Worm (Caenorhabditis elegans) whole organism, L2 larva: ENCODE results near the gene col-74.

Source experiments
- C34F6.9 ChIP-seq: fragments of 150-350 bp; optimal IDR thresholded peaks from 2 replicates; lab custom pipeline; 2014; ENCODE audit warnings: missing biosample characterization, missing genetic modification characterization
- F13H6.1 ChIP-seq: sonication (generic microtip); optimal IDR thresholded peaks from 2 replicates; lab custom pipeline; 2016; ENCODE audit warnings: missing genetic modification characterization, missing compliant biosample characterization
- R02D3.7 ChIP-seq: fragments of 150-350 bp; optimal IDR thresholded peaks from 2 replicates; lab custom pipeline; 2014; ENCODE audit warnings: missing biosample characterization, missing genetic modification characterization
- ZK546.5 ChIP-seq: sonication (generic microtip); optimal IDR thresholded peaks from 2 replicates; lab custom pipeline; 2017; ENCODE audit warnings: missing biosample characterization, missing genetic modification characterization
- aly-2 ChIP-seq: fragments of 150-350 bp; optimal IDR thresholded peaks from 2 replicates; lab custom pipeline; 2014; ENCODE audit warnings: missing biosample characterization, missing genetic modification characterization
- blmp-1 ChIP-seq: sonication (generic microtip); optimal IDR thresholded peaks from 2 replicates; lab custom pipeline; 2017; ENCODE audit warnings: missing genetic modification characterization, mild to moderate bottlenecking, missing compliant biosample characterization, antibody characterized with exemption, moderate library complexity; ENCODE audit not compliant: insufficient read depth
- ceh-16 ChIP-seq: fragments of 150-350 bp; optimal IDR thresholded peaks from 2 replicates; lab custom pipeline; 2014; ENCODE audit warnings: missing biosample characterization, missing genetic modification characterization
- crh-2 ChIP-seq: sonication (generic microtip); optimal IDR thresholded peaks from 2 replicates; lab custom pipeline; 2017; ENCODE audit warnings: missing biosample characterization, missing genetic modification characterization
- dmd-4 ChIP-seq: sonication (generic microtip); optimal IDR thresholded peaks from 2 replicates; lab custom pipeline; 2017; ENCODE audit warnings: missing biosample characterization, missing genetic modification characterization
- fos-1 ChIP-seq: fragments of 150-350 bp; optimal IDR thresholded peaks from 2 replicates; lab custom pipeline; 2014; ENCODE audit warnings: missing biosample characterization, missing genetic modification characterization
- gmeb-1 ChIP-seq: fragments of 150-350 bp; optimal IDR thresholded peaks from 2 replicates; lab custom pipeline; 2014; ENCODE audit warnings: missing biosample characterization, missing genetic modification characterization
- lin-13 ChIP-seq: fragments of 150-350 bp; optimal IDR thresholded peaks from 2 replicates; lab custom pipeline; 2014; ENCODE audit warnings: missing biosample characterization, missing genetic modification reagents, missing genetic modification characterization
- lin-39 ChIP-seq: fragments of 150-350 bp; optimal IDR thresholded peaks from 2 replicates; lab custom pipeline; 2014; ENCODE audit warnings: missing biosample characterization, missing genetic modification reagents, missing genetic modification characterization
- lsy-2 ChIP-seq, 2 experiments: fragments of 150-350 bp in 1 of 2; sonication (generic microtip) in 1 of 2; optimal IDR thresholded peaks; 2 replicates each; lab custom pipeline; 2014 to 2017; ENCODE audit warnings: missing biosample characterization in 2 of 2, missing genetic modification characterization in 2 of 2
- mab-5 ChIP-seq: fragments of 150-350 bp; optimal IDR thresholded peaks from 2 replicates; lab custom pipeline; 2014; ENCODE audit warnings: missing biosample characterization, missing genetic modification characterization
- nhr-10 ChIP-seq: sonication (generic microtip); optimal IDR thresholded peaks from 2 replicates; lab custom pipeline; 2017; ENCODE audit warnings: missing biosample characterization, missing genetic modification characterization
- nhr-11 ChIP-seq: fragments of 150-350 bp; optimal IDR thresholded peaks from 2 replicates; lab custom pipeline; 2014; ENCODE audit warnings: missing biosample characterization, missing genetic modification characterization
- nhr-12 ChIP-seq: fragments of 150-350 bp; optimal IDR thresholded peaks from 2 replicates; lab custom pipeline; 2014; ENCODE audit warnings: missing biosample characterization, missing genetic modification characterization
- nhr-129 ChIP-seq: fragments of 150-350 bp; optimal IDR thresholded peaks from 2 replicates; lab custom pipeline; 2014; ENCODE audit warnings: missing biosample characterization, missing genetic modification characterization
- nhr-21 ChIP-seq: fragments of 150-350 bp; optimal IDR thresholded peaks from 2 replicates; lab custom pipeline; 2014; ENCODE audit warnings: missing biosample characterization, missing genetic modification characterization
- nhr-23 ChIP-seq: fragments of 150-350 bp; optimal IDR thresholded peaks from 2 replicates; lab custom pipeline; 2014; ENCODE audit warnings: missing biosample characterization, missing genetic modification reagents, missing genetic modification characterization
- nhr-237 ChIP-seq: fragments of 150-350 bp; optimal IDR thresholded peaks from 2 replicates; lab custom pipeline; 2014; ENCODE audit warnings: missing biosample characterization, missing genetic modification characterization
- nhr-25 ChIP-seq: fragments of 150-350 bp; sonication (generic microtip); optimal IDR thresholded peaks from 3 replicates; lab custom pipeline; 2014; ENCODE audit warnings: missing biosample characterization, missing genetic modification characterization
- nhr-6 ChIP-seq: fragments of 150-350 bp; optimal IDR thresholded peaks from 2 replicates; lab custom pipeline; 2014; ENCODE audit warnings: missing biosample characterization, missing genetic modification characterization
- nhr-77 ChIP-seq: fragments of 150-350 bp; optimal IDR thresholded peaks from 2 replicates; lab custom pipeline; 2014; ENCODE audit warnings: missing biosample characterization, missing genetic modification characterization
- peb-1 ChIP-seq: fragments of 150-350 bp; optimal IDR thresholded peaks from 2 replicates; lab custom pipeline; 2014; ENCODE audit warnings: missing biosample characterization, missing genetic modification characterization
- sem-4 ChIP-seq: fragments of 150-350 bp; optimal IDR thresholded peaks from 2 replicates; lab custom pipeline; 2014; ENCODE audit warnings: missing biosample characterization, missing genetic modification reagents, missing genetic modification characterization
- sma-3 ChIP-seq: sonication (generic microtip); optimal IDR thresholded peaks from 2 replicates; lab custom pipeline; 2016; ENCODE audit warnings: missing genetic modification reagents, missing genetic modification characterization, missing compliant biosample characterization
- sma-9 ChIP-seq, 2 experiments: fragments of 150-350 bp in 1 of 2; sonication (generic microtip) in 1 of 2; optimal IDR thresholded peaks; 2 replicates each; lab custom pipeline; 2014 to 2016; ENCODE audit warnings: missing genetic modification characterization in 2 of 2, mild to moderate bottlenecking in 1 of 2, missing biosample characterization in 1 of 2, missing compliant biosample characterization in 1 of 2, missing genetic modification reagents in 1 of 2, moderate library complexity in 1 of 2
- snpc-4 ChIP-seq: fragments of 150-350 bp; optimal IDR thresholded peaks from 2 replicates; lab custom pipeline; 2014; ENCODE audit warnings: missing biosample characterization, missing genetic modification characterization
- unc-39 ChIP-seq: fragments of 150-350 bp; optimal IDR thresholded peaks from 2 replicates; lab custom pipeline; 2014; ENCODE audit warnings: missing biosample characterization, missing genetic modification characterization
- unc-55 ChIP-seq: fragments of 150-350 bp; sonication (generic microtip); optimal IDR thresholded peaks from 3 replicates; lab custom pipeline; 2014; ENCODE audit warnings: missing biosample characterization, missing genetic modification reagents, missing genetic modification characterization
- unc-62 ChIP-seq: fragments of 150-350 bp; optimal IDR thresholded peaks from 2 replicates; lab custom pipeline; 2014; ENCODE audit warnings: missing biosample characterization, missing genetic modification reagents, missing genetic modification characterization
- zag-1 ChIP-seq: fragments of 150-350 bp; optimal IDR thresholded peaks from 2 replicates; lab custom pipeline; 2014; ENCODE audit warnings: missing biosample characterization, missing genetic modification characterization
- ztf-11 ChIP-seq: sonication (generic microtip); optimal IDR thresholded peaks from 2 replicates; lab custom pipeline; 2017; ENCODE audit warnings: missing biosample characterization, missing genetic modification characterization
- ztf-4 ChIP-seq: fragments of 150-350 bp; optimal IDR thresholded peaks from 2 replicates; lab custom pipeline; 2014; ENCODE audit warnings: missing biosample characterization, missing genetic modification characterization

The col-74 gene

DNA sequence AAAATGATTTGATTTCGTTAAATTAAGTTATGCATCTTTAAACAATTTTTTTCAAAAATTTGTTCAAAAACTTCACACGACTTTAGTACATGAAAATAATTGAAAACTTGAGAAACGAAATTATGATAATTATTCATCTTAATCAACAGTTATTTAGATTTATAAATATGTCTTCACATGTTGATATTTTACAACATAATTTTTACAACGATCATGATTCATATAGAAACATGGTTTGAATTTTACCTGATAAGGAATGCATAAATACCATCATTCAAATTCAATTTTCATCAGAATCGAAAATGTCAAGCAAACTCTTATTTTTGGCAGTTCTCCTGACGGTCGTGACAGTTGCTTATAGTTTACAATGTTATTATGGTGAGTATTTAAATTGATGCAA is 33.7 kb downstream of the col-74 start, which contains the start of gene tag-234:
Gene tag-234 (plus strand): TSS at position 301 of the 400 bp plus-strand sequence.
- no peak for TF ChIP-seq aly-2 (tag; lab: Kevin White, UChicago)
- peak; percentile 50 for TF ChIP-seq fos-1

- peak; percentile 89 for TF ChIP-seq fos-1
- TF ChIP-seq nhr-6 (tag; lab: Kevin White, UChicago), result no peak
- TF ChIP-seq, all 48 proteins: peak for 1
Measured at ce11 chrII:5865405-5866308, 35.5 kb downstream of the col-74 start, which contains the start of gene F55C12.19. TSS of gene F55C12.19 (plus strand) at chrII:5866139.

- TF ChIP-seq fos-1, result no peak
- TF ChIP-seq zag-1 (tag; lab: Kevin White, UChicago), result no peak
Measured at ce11 chrII:5866920-5867319, 36.7 kb downstream of the col-74 start.

ce11 chrII:5871508-5871907 is 41.3 kb downstream of the col-74 start:
- peak; percentile 45 for TF ChIP-seq unc-55 (GFP tag; lab: Kevin White, UChicago)
- TF ChIP-seq sma-9 (GFP tag; optimal IDR thresholded peaks at IDR 0.05; lab: Kevin White, UChicago), result peak; percentile 16
- no peak for TF ChIP-seq sma-9 (tag; optimal IDR thresholded peaks at IDR 0.05; lab: Kevin White, UChicago)
- TF ChIP-seq mab-5, result peak; percentile 73
- no peak for TF ChIP-seq dmd-4 (tag; lab: Kevin White, UChicago)
- peak; percentile 23 for TF ChIP-seq nhr-129 (tag; lab: Kevin White, UChicago)
- no peak for TF ChIP-seq unc-39 (tag; lab: Kevin White, UChicago)
- no peak for TF ChIP-seq peb-1 (tag; lab: Kevin White, UChicago)

DNA sequence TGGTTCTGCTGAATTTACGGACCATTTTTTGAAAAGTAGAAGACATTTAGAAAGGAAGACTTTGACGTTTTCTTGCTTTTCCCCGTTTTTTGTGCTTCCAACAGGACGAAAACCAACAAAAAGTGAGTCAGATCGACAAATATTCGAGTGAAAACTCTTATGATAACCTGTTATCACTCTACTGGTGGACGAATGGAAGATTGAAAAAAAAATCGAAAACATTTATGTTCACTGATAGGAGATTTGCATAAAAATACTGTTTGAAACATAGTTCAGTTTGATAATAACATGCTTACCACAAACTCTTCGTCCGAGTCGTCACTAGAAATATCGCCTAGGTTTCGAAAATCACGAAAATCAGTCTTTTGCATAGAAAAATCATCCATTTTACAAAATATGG is 42.2 kb downstream of the col-74 start:
- TF ChIP-seq nhr-10 (tag; lab: Kevin White, UChicago) (no peak), fos-1 (peak; percentile 53)
- TF ChIP-seq, all 48 proteins: peak for 1

ce11 chrII:5873564-5874070 is 43.4 kb downstream of the col-74 start, which contains the start of gene tex-2:
TSS of gene tex-2 (minus strand) at chrII:5873614.
- TF ChIP-seq lin-13 (GFP tag; lab: Kevin White, UChicago) (peak; percentile 13), sem-4 (tag; lab: Kevin White, UChicago) (no peak), ztf-11 (no peak), unc-55 (GFP tag; lab: Kevin White, UChicago) (peak; percentile 55), crh-2 (tag; lab: Kevin White, UChicago) (peak; percentile 9), F13H6.1 (tag; lab: Kevin White, UChicago) (peak; percentile 32), nhr-129 (tag; lab: Kevin White, UChicago) (peak; percentile 48), lsy-2 (tag; optimal IDR thresholded peaks at IDR 0.05; lab: Kevin White, UChicago) (peak in 1 of 2 experiments; percentile 33), fos-1 (peak; percentile 77), C34F6.9 (tag; lab: Kevin White, UChicago) (peak; percentile 34), zag-1 (tag; lab: Kevin White, UChicago) (peak; percentile 24)
- TF ChIP-seq, all 48 proteins: peak for 9

- TF ChIP-seq aly-2 (tag; lab: Kevin White, UChicago), result no peak
- no peak for TF ChIP-seq nhr-23 (tag; lab: Kevin White, UChicago)
- TF ChIP-seq nhr-12, result no peak
- TF ChIP-seq gmeb-1, result no peak
- no peak for TF ChIP-seq unc-62
- TF ChIP-seq nhr-6 (tag; lab: Kevin White, UChicago), result no peak
- TF ChIP-seq ztf-11, result no peak
- no peak for TF ChIP-seq zag-1 (tag; lab: Kevin White, UChicago)
- no peak for TF ChIP-seq R02D3.7
- peak; percentile 36 for TF ChIP-seq sma-3
- peak; percentile 51 for TF ChIP-seq blmp-1 (tag; lab: Kevin White, UChicago)
- TF ChIP-seq sma-9 (GFP tag; optimal IDR thresholded peaks at IDR 0.05; lab: Kevin White, UChicago), result peak; percentile 64
- no peak for TF ChIP-seq sma-9 (tag; optimal IDR thresholded peaks at IDR 0.05; lab: Kevin White, UChicago)
- peak; percentile 3 for TF ChIP-seq nhr-25 (tag; lab: Kevin White, UChicago)
- no peak for TF ChIP-seq nhr-237 (tag; lab: Kevin White, UChicago)
- TF ChIP-seq nhr-11 (tag; lab: Kevin White, UChicago), result no peak
- TF ChIP-seq lin-39 (tag; lab: Kevin White, UChicago), result no peak
- TF ChIP-seq ztf-4, result no peak
- TF ChIP-seq crh-2 (tag; lab: Kevin White, UChicago), result no peak
- no peak for TF ChIP-seq mab-5
- no peak for TF ChIP-seq ceh-16
- peak; percentile 80 for TF ChIP-seq nhr-129 (tag; lab: Kevin White, UChicago)
- TF ChIP-seq nhr-10 (tag; lab: Kevin White, UChicago), result no peak
- no peak for TF ChIP-seq nhr-21 (tag; lab: Kevin White, UChicago)
- no peak for TF ChIP-seq ZK546.5 (tag; lab: Kevin White, UChicago)
- TF ChIP-seq snpc-4 (tag; lab: Kevin White, UChicago), result no peak
- TF ChIP-seq C34F6.9 (tag; lab: Kevin White, UChicago), result peak; percentile 46
- no peak for TF ChIP-seq nhr-77 (tag; lab: Kevin White, UChicago)
Measured at ce11 chrII:5874130-5874529, 44.0 kb downstream of the col-74 start.
